Worm (Caenorhabditis elegans): ENCODE measurements around the gene T07H3.7.

The T07H3.7 gene

ce11 chrII:1603049-1603448, 13.3 kb upstream of the T07H3.7 start:
- TF ChIP-seq fos-1 (tag; optimal IDR thresholded peaks at IDR 0.05) = no peak
- TF ChIP-seq nhr-237 (tag; optimal IDR thresholded peaks at IDR 0.05) = no peak
- TF ChIP-seq set-16 (GFP tag; IDR thresholded peaks at IDR 0.05) = peak; percentile 84
- TF ChIP-seq F10B5.3 (tag; optimal IDR thresholded peaks at IDR 0.05) = no peak

- TF ChIP-seq Y105C5A.15 (GFP tag; IDR thresholded peaks at IDR 0.05) (no peak), nhr-6 (tag; optimal IDR thresholded peaks at IDR 0.05) (no peak), hmg-1.1 (GFP tag; IDR thresholded peaks at IDR 0.05) (no peak), snpc-4 (tag; optimal IDR thresholded peaks at IDR 0.05) (no peak), egl-43 (GFP tag; IDR thresholded peaks at IDR 0.05) (no peak), Y5F2A.4 (GFP tag; optimal IDR thresholded peaks at IDR 0.05) (no peak), egl-27 (tag; optimal IDR thresholded peaks at IDR 0.05) (no peak)
Measured at ce11 chrII:1601507-1601906, 11.8 kb upstream of the T07H3.7 start, which contains the start of gene bath-47. Gene bath-47 (plus strand): TSS chrII:1601811.

ce11 chrII:1600661-1601060, 10.9 kb upstream of the T07H3.7 start, which contains the start of gene bath-26:
Gene bath-26 (minus strand): TSS chrII:1600761.
- TF ChIP-seq F37D6.2 (tag; optimal IDR thresholded peaks at IDR 0.05) (no peak), unc-62 (GFP tag; optimal IDR thresholded peaks at IDR 0.05 in 1 of 2) (peak in 1 of 2 experiments; percentile 30), unc-62 (tag; optimal IDR thresholded peaks at IDR 0.05) (no peak)

- no peak for TF ChIP-seq madf-5 (GFP tag; IDR thresholded peaks at IDR 0.05)
- no peak for TF ChIP-seq sdz-12 (GFP tag; optimal IDR thresholded peaks at IDR 0.05)
- TF ChIP-seq snpc-1.2 (GFP tag; IDR thresholded peaks at IDR 0.05) = no peak
- TF ChIP-seq fos-1 (tag; optimal IDR thresholded peaks at IDR 0.05) = no peak
- no peak for TF ChIP-seq egl-27 (tag; optimal IDR thresholded peaks at IDR 0.05)
- TF ChIP-seq cey-2 (tag; optimal IDR thresholded peaks at IDR 0.05; ENCODE audit: borderline replicate concordance, insufficient read depth) = no peak
- peak; percentile 48; the same call in 1 of the 2 replicates for TF ChIP-seq vab-7 (GFP tag; IDR thresholded peaks at IDR 0.05)
- TF ChIP-seq spr-1 (tag; optimal IDR thresholded peaks at IDR 0.05) = no peak
- TF ChIP-seq hlh-11 (tag; optimal IDR thresholded peaks at IDR 0.05) = peak; percentile 48
- TF ChIP-seq daf-12 (tag; optimal IDR thresholded peaks at IDR 0.05) = no peak
- no peak for TF ChIP-seq daf-19 (GFP tag; conservative IDR thresholded peaks at IDR 0.05)
- no peak for TF ChIP-seq set-16 (GFP tag; IDR thresholded peaks at IDR 0.05)
- peak; percentile 56; the same call in 1 of the 2 replicates for TF ChIP-seq egl-43 (GFP tag; IDR thresholded peaks at IDR 0.05)
- no peak for TF ChIP-seq lin-15B (tag; optimal IDR thresholded peaks at IDR 0.05)
- no peak for TF ChIP-seq aha-1 (tag)
- no peak for TF ChIP-seq R02D3.7 (tag; optimal IDR thresholded peaks at IDR 0.05)
- no peak for TF ChIP-seq ceh-82 (tag; optimal IDR thresholded peaks at IDR 0.05)
- TF ChIP-seq Y75B8A.6 (GFP tag; IDR thresholded peaks at IDR 0.05) = no peak
- TF ChIP-seq jun-1 (tag; optimal IDR thresholded peaks at IDR 0.05) = no peak
- no peak for TF ChIP-seq spr-3 (GFP tag; optimal IDR thresholded peaks at IDR 0.05)
- no peak for TF ChIP-seq mxl-3 (GFP tag; optimal IDR thresholded peaks at IDR 0.05)
- TF ChIP-seq F26F4.8 (GFP tag; conservative IDR thresholded peaks at IDR 0.05) = no peak
- TF ChIP-seq nhr-76 (tag; optimal IDR thresholded peaks at IDR 0.05) = no peak
- TF ChIP-seq Y105C5A.15 (GFP tag; IDR thresholded peaks at IDR 0.05) = 0 out of 2 replicates have a peak, but pooled peaks have one; percentile 35
- TF ChIP-seq dmd-6 (GFP tag; IDR thresholded peaks at IDR 0.05) = peak; percentile 34; the same call in 1 of the 2 replicates
- TF ChIP-seq Y5F2A.4 (GFP tag; optimal IDR thresholded peaks at IDR 0.05) = no peak
- no peak for TF ChIP-seq nhr-42 (GFP tag; IDR thresholded peaks at IDR 0.05)
- no peak for TF ChIP-seq dmd-9 (GFP tag; IDR thresholded peaks at IDR 0.05)
- TF ChIP-seq Y48G9A.11 (GFP tag; IDR thresholded peaks at IDR 0.05) = no peak
- TF ChIP-seq F49E8.2 (tag; optimal IDR thresholded peaks at IDR 0.05; ENCODE audit: borderline replicate concordance) = no peak
- TF ChIP-seq daf-8 (GFP tag; IDR thresholded peaks at IDR 0.05) = no peak
- TF ChIP-seq daf-16 (GFP tag; optimal IDR thresholded peaks at IDR 0.05) = no peak
- peak; percentile 68 for TF ChIP-seq daf-16 (tag; optimal IDR thresholded peaks at IDR 0.05)
- TF ChIP-seq ceh-62 (tag; optimal IDR thresholded peaks at IDR 0.05) = no peak
- no peak for TF ChIP-seq aly-2 (tag; optimal IDR thresholded peaks at IDR 0.05)
- TF ChIP-seq attf-4 (tag; optimal IDR thresholded peaks at IDR 0.05) = no peak
Measured at ce11 chrII:1597101-1598088, 7.7 kb upstream of the T07H3.7 start, which contains the start of gene bath-46. Gene bath-46 (plus strand): TSS chrII:1597906.
